Worm (Caenorhabditis elegans) whole organism, L2 larva: ENCODE measurements around the gene F07H5.13.
A peak's percentile ranks its signal among the peaks of the same experiment; 100 is the strongest.

Experiments used
- R02D3.7 ChIP-seq: fragments of 150-350 bp; optimal IDR thresholded peaks from 2 replicates; lab custom pipeline; 2014; ENCODE audit warnings: missing biosample characterization, missing genetic modification characterization
- ZK546.5 ChIP-seq: sonication (generic microtip); optimal IDR thresholded peaks from 2 replicates; lab custom pipeline; 2017; ENCODE audit warnings: missing biosample characterization, missing genetic modification characterization
- alr-1 ChIP-seq: fragments of 150-350 bp; optimal IDR thresholded peaks from 2 replicates; lab custom pipeline; 2014; ENCODE audit warnings: missing biosample characterization, missing genetic modification characterization
- aly-2 ChIP-seq: fragments of 150-350 bp; optimal IDR thresholded peaks from 2 replicates; lab custom pipeline; 2014; ENCODE audit warnings: missing biosample characterization, missing genetic modification characterization
- ama-1 ChIP-seq: fragments of 150-350 bp; optimal IDR thresholded peaks from 2 replicates; lab custom pipeline; 2018; ENCODE audit warnings: inconsistent platforms
- blmp-1 ChIP-seq: sonication (generic microtip); optimal IDR thresholded peaks from 2 replicates; lab custom pipeline; 2017; ENCODE audit warnings: missing genetic modification characterization, mild to moderate bottlenecking, missing compliant biosample characterization, antibody characterized with exemption, moderate library complexity; ENCODE audit not compliant: insufficient read depth
- ceh-82 ChIP-seq: fragments of 150-350 bp; optimal IDR thresholded peaks from 2 replicates; lab custom pipeline; 2014; ENCODE audit warnings: missing biosample characterization, missing genetic modification characterization
- fos-1 ChIP-seq: fragments of 150-350 bp; optimal IDR thresholded peaks from 2 replicates; lab custom pipeline; 2014; ENCODE audit warnings: missing biosample characterization, missing genetic modification characterization
- lsy-2 ChIP-seq, 2 experiments: fragments of 150-350 bp in 1 of 2; sonication (generic microtip) in 1 of 2; optimal IDR thresholded peaks; 2 replicates each; lab custom pipeline; 2014 to 2017; ENCODE audit warnings: missing biosample characterization in 2 of 2, missing genetic modification characterization in 2 of 2
- nhr-12 ChIP-seq: fragments of 150-350 bp; optimal IDR thresholded peaks from 2 replicates; lab custom pipeline; 2014; ENCODE audit warnings: missing biosample characterization, missing genetic modification characterization
- skn-1 ChIP-seq: sonication (generic microtip); optimal IDR thresholded peaks from 2 replicates; lab custom pipeline; 2017; ENCODE audit warnings: missing biosample characterization, missing genetic modification characterization
- snpc-4 ChIP-seq: fragments of 150-350 bp; optimal IDR thresholded peaks from 2 replicates; lab custom pipeline; 2014; ENCODE audit warnings: missing biosample characterization, missing genetic modification characterization
- unc-39 ChIP-seq: fragments of 150-350 bp; optimal IDR thresholded peaks from 2 replicates; lab custom pipeline; 2014; ENCODE audit warnings: missing biosample characterization, missing genetic modification characterization
- zag-1 ChIP-seq: fragments of 150-350 bp; optimal IDR thresholded peaks from 2 replicates; lab custom pipeline; 2014; ENCODE audit warnings: missing biosample characterization, missing genetic modification characterization

DNA sequence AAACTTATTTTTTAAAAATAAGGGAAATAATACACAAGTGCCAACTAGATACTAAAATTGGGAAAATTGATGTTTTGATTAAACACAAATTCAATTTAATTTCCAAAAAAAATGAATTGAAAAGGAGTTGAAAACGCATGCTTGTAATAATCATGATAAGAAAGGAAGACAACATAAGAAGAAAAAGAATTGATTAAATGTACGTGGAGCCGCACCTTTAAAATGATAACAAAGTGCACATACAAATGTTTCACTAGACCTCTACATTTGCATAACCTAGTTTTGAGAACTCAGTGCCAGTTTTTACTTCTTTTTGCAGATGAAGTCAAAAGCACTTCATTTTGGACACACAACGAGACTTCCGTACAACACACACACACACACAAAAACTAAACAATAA is 28.6 kb upstream of the F07H5.13 start:
- no peak for TF ChIP-seq skn-1
- TF ChIP-seq ama-1 (lab: Kevin White, UChicago): no peak
- TF ChIP-seq ceh-82: no peak
- TF ChIP-seq ZK546.5 (tag; lab: Kevin White, UChicago): no peak
- TF ChIP-seq unc-39 (tag; lab: Kevin White, UChicago): no peak
- no peak for TF ChIP-seq alr-1 (tag; lab: Kevin White, UChicago)
- TF ChIP-seq zag-1 (tag; lab: Kevin White, UChicago): no peak
- no peak for TF ChIP-seq snpc-4
- TF ChIP-seq aly-2: no peak
- no peak for TF ChIP-seq R02D3.7 (tag; lab: Kevin White, UChicago)
- no peak for TF ChIP-seq nhr-12 (tag; lab: Kevin White, UChicago)
- TF ChIP-seq lsy-2 (tag; optimal IDR thresholded peaks at IDR 0.05; lab: Kevin White, UChicago): no peak
- TF ChIP-seq blmp-1: no peak
- peak; percentile 63 for TF ChIP-seq fos-1 (tag; lab: Kevin White, UChicago)
